Worm (Caenorhabditis elegans) whole organism, late embryonic: Measurements from ENCODE around the gene Y97E10AR.4.

ENCODE experiments used
- nfya-1 ChIP-seq: sonication (generic microtip); optimal IDR thresholded peaks from 2 replicates; lab custom pipeline; 2017; ENCODE audit warnings: missing genetic modification characterization, mild to moderate bottlenecking, missing compliant biosample characterization, antibody characterized with exemption, moderate library complexity
- pha-4 ChIP-seq: fragments of 150-350 bp; optimal IDR thresholded peaks from 2 replicates; lab custom pipeline; 2018; ENCODE audit warnings: missing biosample characterization, missing genetic modification reagents, missing genetic modification characterization
- ttx-3 ChIP-seq: sonication (generic microtip); optimal IDR thresholded peaks from 2 replicates; lab custom pipeline; 2016; ENCODE audit warnings: missing genetic modification reagents, missing genetic modification characterization, missing compliant biosample characterization

ce11 chrV:8007460-8008292 is 2.4 kb downstream of the Y97E10AR.4 start, which contains the start of gene Y97E10AR.3:
- no peak for TF ChIP-seq pha-4 (tag; lab: Kevin White, UChicago)
- TF ChIP-seq ttx-3 (tag; lab: Kevin White, UChicago) = no peak
- TF ChIP-seq nfya-1 (tag; lab: Kevin White, UChicago) = no peak
